Fruit fly (Drosophila melanogaster) whole organism, pupa: ENCODE results near the gene CG6592.

Source experiments
- CG10348 ChIP-seq: fragments of 200-800 bp; sonication (Bioruptor generic); IDR thresholded peaks from 2 replicates; pipeline ENCODE4 v1.3.6; 2022; ENCODE audit warnings: missing biosample characterization, missing genetic modification characterization
- CG12605 ChIP-seq: fragments of 200-800 bp; sonication (Bioruptor generic); IDR thresholded peaks from 2 replicates; pipeline ENCODE4 v1.3.6; 2022; ENCODE audit warnings: missing biosample characterization, missing genetic modification characterization
- CG13204 ChIP-seq: fragments of 200-800 bp; sonication (Bioruptor generic); optimal IDR thresholded peaks from 2 replicates; lab custom pipeline; 2018; ENCODE audit warnings: missing biosample characterization, mild to moderate bottlenecking, missing genetic modification characterization, moderate library complexity
- CG14655 ChIP-seq: fragments of 200-800 bp; sonication (Bioruptor generic); optimal IDR thresholded peaks from 3 replicates; lab custom pipeline; 2017; ENCODE audit warnings: mild to moderate bottlenecking, missing biosample characterization, missing genetic modification reagents, missing genetic modification characterization
- CG15710 ChIP-seq: fragments of 200-800 bp; sonication (Bioruptor generic); optimal IDR thresholded peaks from 2 replicates; lab custom pipeline; 2018; ENCODE audit warnings: missing biosample characterization, mild to moderate bottlenecking, missing genetic modification characterization, moderate library complexity
- CG17806 ChIP-seq: fragments of 200-800 bp; sonication (Bioruptor generic); optimal IDR thresholded peaks from 2 replicates; lab custom pipeline; 2018; ENCODE audit warnings: missing biosample characterization, mild to moderate bottlenecking, missing genetic modification characterization, moderate library complexity
- CG32121 ChIP-seq: fragments of 200-800 bp; sonication (Bioruptor generic); IDR thresholded peaks from 2 replicates; pipeline ENCODE4 v1.3.6; 2022; ENCODE audit warnings: missing biosample characterization, missing genetic modification characterization
- CG34367 ChIP-seq: fragments of 200-800 bp; sonication (Bioruptor generic); optimal IDR thresholded peaks from 2 replicates; lab custom pipeline; 2018; ENCODE audit warnings: missing biosample characterization, mild to moderate bottlenecking, missing genetic modification characterization
- CG4496 ChIP-seq: fragments of 200-800 bp; sonication (Bioruptor generic); IDR thresholded peaks from 3 replicates; pipeline ENCODE4 v1.3.6; 2022; ENCODE audit warnings: missing biosample characterization, missing genetic modification characterization
- CG8159 ChIP-seq: fragments of 200-800 bp; sonication (Bioruptor generic); optimal IDR thresholded peaks from 3 replicates; lab custom pipeline; 2018; ENCODE audit warnings: missing biosample characterization, mild to moderate bottlenecking, missing genetic modification characterization, moderate library complexity
- CG8301 ChIP-seq: fragments of 200-800 bp; sonication (Bioruptor generic); optimal IDR thresholded peaks from 2 replicates; lab custom pipeline; 2018; ENCODE audit warnings: missing biosample characterization, mild to moderate bottlenecking, missing genetic modification characterization
- CG9948 ChIP-seq: fragments of 200-800 bp; sonication (Bioruptor generic); optimal IDR thresholded peaks from 2 replicates; lab custom pipeline; 2018; ENCODE audit warnings: missing biosample characterization, mild to moderate bottlenecking, missing genetic modification characterization, moderate library complexity
- D1 ChIP-seq: fragments of 200-800 bp; sonication (Bioruptor generic); optimal IDR thresholded peaks from 2 replicates; lab custom pipeline; 2018; ENCODE audit warnings: missing biosample characterization, mild to moderate bottlenecking, missing genetic modification characterization, moderate library complexity
- EcR ChIP-seq: fragments of 200-800 bp; sonication (Bioruptor generic); optimal IDR thresholded peaks from 3 replicates; lab custom pipeline; 2019; ENCODE audit warnings: missing biosample characterization, missing genetic modification characterization, mild to moderate bottlenecking, moderate library complexity, missing genetic modification reagents
- Ets98B ChIP-seq: fragments of 200-800 bp; sonication (Bioruptor generic); IDR thresholded peaks from 2 replicates; pipeline ENCODE4 v1.3.6; 2022; ENCODE audit warnings: missing biosample characterization, missing genetic modification characterization
- Pif1A ChIP-seq: fragments of 200-800 bp; sonication (Bioruptor generic); optimal IDR thresholded peaks from 3 replicates; lab custom pipeline; 2016; ENCODE audit warnings: missing biosample characterization, missing genetic modification characterization
- Pif1B ChIP-seq: fragments of 200-800 bp; sonication (Bioruptor generic); optimal IDR thresholded peaks from 3 replicates; lab custom pipeline; 2016; ENCODE audit warnings: missing biosample characterization, missing genetic modification characterization
- Snoo ChIP-seq: fragments of 200-800 bp; sonication (Bioruptor generic); optimal IDR thresholded peaks from 3 replicates; lab custom pipeline; 2017; ENCODE audit warnings: missing biosample characterization, mild to moderate bottlenecking, missing genetic modification characterization, inconsistent platforms
- fd96Ca ChIP-seq: fragments of 200-800 bp; sonication (Bioruptor generic); IDR thresholded peaks from 3 replicates; pipeline ENCODE4 v1.3.6; 2022; ENCODE audit warnings: missing biosample characterization, missing genetic modification characterization
- gl ChIP-seq: fragments of 200-800 bp; sonication (Bioruptor generic); optimal IDR thresholded peaks from 2 replicates; lab custom pipeline; 2018; ENCODE audit warnings: missing biosample characterization, mild to moderate bottlenecking, missing genetic modification characterization
- rn ChIP-seq: fragments of 200-800 bp; sonication (Bioruptor generic); IDR thresholded peaks from 2 replicates; pipeline ENCODE4 v1.3.6; 2022; ENCODE audit warnings: missing biosample characterization, missing genetic modification characterization

The CG6592 gene

DNA sequence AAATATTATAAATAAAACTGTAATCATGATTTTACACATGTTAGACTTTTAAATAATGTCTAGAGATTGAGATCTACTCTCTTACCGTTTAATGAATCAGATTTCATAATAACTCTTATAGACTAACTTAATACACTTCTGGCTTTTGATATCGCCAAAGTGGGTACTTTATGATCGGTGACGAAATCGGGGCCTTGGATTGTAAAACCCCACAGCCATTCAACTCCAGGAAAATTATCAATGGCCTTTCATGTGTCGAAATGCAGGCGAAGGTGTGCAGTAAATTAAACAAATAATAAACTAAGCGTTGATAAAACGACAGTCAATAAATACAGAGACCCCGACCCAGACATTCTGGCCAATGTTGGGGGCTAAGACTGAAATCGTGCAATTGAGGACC, 23.3 kb upstream of the CG6592 start:
- TF ChIP-seq gl (no peak), Pif1A (GFP tag; lab: Kevin White, UChicago) (no peak), CG34367 (tag; lab: Kevin White, UChicago) (no peak), EcR (GFP tag; lab: Kevin White, UChicago) (no peak), CG8159 (tag; lab: Kevin White, UChicago) (no peak), CG15710 (tag; lab: Kevin White, UChicago) (no peak), Snoo (tag; lab: Kevin White, UChicago) (no peak), Ets98B (no peak), fd96Ca (GFP tag; lab: Robert Waterston, UW) (no peak), CG17806 (tag; lab: Kevin White, UChicago) (no peak), CG9948 (tag; lab: Kevin White, UChicago) (no peak), Pif1B (GFP tag; lab: Kevin White, UChicago) (no peak), rn (GFP tag; lab: Robert Waterston, UW) (no peak), CG8301 (tag; lab: Kevin White, UChicago) (no peak), CG10348 (GFP tag; lab: Robert Waterston, UW) (no peak), CG13204 (GFP tag; lab: Kevin White, UChicago) (no peak), CG4496 (GFP tag; lab: Robert Waterston, UW) (no peak), CG14655 (no peak), CG32121 (no peak)

DNA sequence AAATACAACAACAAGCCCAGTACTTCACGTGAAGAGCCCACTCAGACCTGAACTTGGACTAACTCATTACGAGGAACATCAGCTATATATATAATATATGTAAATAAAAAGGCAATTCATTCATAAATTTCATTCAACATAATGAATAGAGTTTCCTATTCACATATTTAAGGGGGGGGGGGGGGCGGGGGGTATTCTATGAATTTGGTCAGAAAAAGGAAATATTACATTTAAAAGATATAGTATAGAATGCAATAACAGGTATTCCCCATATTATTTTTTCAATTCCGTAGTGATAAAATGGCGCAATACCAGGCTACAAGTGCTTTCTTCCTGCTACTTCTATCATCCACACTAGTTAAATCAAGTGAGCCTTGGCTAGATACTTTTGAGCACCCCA, 22.6 kb upstream of the CG6592 start, which contains the start of gene CG6462:
TSS of gene CG6462 (plus strand) at position 301 of the 400 bp plus-strand sequence.
- TF ChIP-seq Ets98B (no peak), CG8159 (tag; lab: Kevin White, UChicago) (no peak), CG34367 (tag; lab: Kevin White, UChicago) (no peak), fd96Ca (GFP tag; lab: Robert Waterston, UW) (no peak), CG15710 (tag; lab: Kevin White, UChicago) (no peak)
- TF ChIP-seq, all 21 proteins: peak for 0

DNA sequence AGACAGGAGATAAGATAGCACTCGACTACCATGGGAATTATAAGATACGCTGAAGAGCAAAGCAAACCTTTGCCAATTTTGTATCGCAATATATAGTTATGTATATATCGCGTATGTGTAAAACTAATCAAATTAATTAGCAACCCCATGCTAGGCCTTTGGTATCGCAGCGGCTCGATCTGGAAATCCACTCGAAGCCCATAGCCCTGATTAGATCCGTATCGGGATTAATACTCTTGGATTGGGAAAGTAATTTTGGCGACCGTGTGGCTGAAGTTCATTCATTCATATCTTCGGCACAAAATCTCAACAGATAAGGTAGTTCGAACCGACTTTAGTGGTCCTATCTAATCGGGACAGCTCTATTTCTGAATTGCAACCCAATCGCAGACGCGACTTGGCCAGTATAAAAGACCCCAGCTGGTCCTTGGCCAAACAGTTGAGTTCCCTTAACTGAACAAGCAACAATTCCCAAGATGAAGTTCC, 20.7 kb upstream of the CG6592 start, which contains the start of gene Jon65Aiv:
TSS of gene Jon65Aiv (plus strand) at position 436 of the 486 bp plus-strand sequence.
- TF ChIP-seq rn (GFP tag; lab: Robert Waterston, UW) (no peak), Ets98B (no peak), Snoo (tag; lab: Kevin White, UChicago) (no peak), CG10348 (GFP tag; lab: Robert Waterston, UW) (no peak), CG17806 (tag; lab: Kevin White, UChicago) (no peak)
- TF ChIP-seq, all 21 proteins: peak for 0

DNA sequence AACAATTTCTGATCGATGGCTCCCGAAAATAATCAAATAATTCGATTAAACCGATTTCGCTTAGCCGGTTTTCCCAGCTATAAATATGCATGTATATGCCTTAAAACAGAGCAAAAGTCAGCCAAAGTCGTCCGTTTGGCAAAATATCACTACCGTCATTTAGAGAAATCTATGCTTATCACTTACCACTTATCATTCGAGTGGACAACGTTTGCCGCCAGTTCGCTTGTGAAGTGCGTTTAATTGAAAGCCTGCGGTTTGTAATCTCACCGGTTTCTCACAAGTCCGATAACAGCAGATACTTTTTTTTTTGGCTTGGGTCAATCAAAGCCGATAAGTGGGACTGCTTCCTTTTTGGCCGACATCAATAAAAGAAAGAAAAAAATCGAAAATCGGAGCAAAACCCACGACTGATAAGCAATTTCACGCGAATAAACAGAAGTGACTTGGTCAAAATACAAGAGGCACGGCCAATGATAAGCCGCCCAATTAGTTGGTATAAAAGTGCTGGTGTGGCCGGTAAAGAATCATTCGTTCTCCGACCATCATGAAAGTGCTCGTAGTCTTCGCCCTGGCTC, 9.1 kb upstream of the CG6592 start, which contains the start of gene Jon65Aiii:
TSS of gene Jon65Aiii (plus strand) at position 528 of the 578 bp plus-strand sequence.
- TF ChIP-seq CG15710 (tag; lab: Kevin White, UChicago) (no peak), Snoo (tag; lab: Kevin White, UChicago) (no peak), Pif1B (GFP tag; lab: Kevin White, UChicago) (no peak), rn (GFP tag; lab: Robert Waterston, UW) (no peak), CG13204 (GFP tag; lab: Kevin White, UChicago) (no peak), CG14655 (no peak), gl (no peak), CG34367 (tag; lab: Kevin White, UChicago) (no peak), CG9948 (tag; lab: Kevin White, UChicago) (no peak), EcR (GFP tag; lab: Kevin White, UChicago) (no peak), Ets98B (no peak), CG4496 (GFP tag; lab: Robert Waterston, UW) (no peak), CG32121 (no peak)

DNA sequence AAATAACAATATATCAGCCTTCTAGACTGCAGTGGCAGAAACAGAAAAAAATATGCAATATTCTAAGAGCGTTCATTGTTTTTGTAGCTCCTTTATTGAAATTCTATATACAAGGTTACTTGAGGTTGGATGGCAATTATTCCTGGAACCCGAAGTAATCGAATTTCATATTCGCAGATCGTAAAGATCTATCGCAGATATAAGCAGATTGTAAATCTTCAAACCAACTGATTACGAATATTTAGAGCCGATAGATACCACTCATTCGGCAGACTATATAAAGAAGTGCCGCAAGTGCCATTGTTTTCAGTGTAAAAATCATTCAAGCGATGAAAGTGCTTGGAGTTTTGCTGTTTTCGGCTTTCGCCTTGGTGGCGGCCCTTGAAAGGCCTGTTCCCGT, 7.4 kb upstream of the CG6592 start, which contains the start of gene Jon65Aii:
TSS of gene Jon65Aii (plus strand) at position 301 of the 400 bp plus-strand sequence.
- TF ChIP-seq CG10348 (GFP tag; lab: Robert Waterston, UW) (no peak), Snoo (tag; lab: Kevin White, UChicago) (no peak), CG8301 (tag; lab: Kevin White, UChicago) (no peak), CG13204 (GFP tag; lab: Kevin White, UChicago) (no peak), CG15710 (tag; lab: Kevin White, UChicago) (no peak), CG9948 (tag; lab: Kevin White, UChicago) (no peak), Pif1A (GFP tag; lab: Kevin White, UChicago) (no peak), gl (no peak), D1 (tag; lab: Kevin White, UChicago) (no peak), CG14655 (no peak), EcR (GFP tag; lab: Kevin White, UChicago) (no peak), CG4496 (GFP tag; lab: Robert Waterston, UW) (no peak), Pif1B (GFP tag; lab: Kevin White, UChicago) (no peak), CG17806 (tag; lab: Kevin White, UChicago) (no peak), CG32121 (no peak)

DNA sequence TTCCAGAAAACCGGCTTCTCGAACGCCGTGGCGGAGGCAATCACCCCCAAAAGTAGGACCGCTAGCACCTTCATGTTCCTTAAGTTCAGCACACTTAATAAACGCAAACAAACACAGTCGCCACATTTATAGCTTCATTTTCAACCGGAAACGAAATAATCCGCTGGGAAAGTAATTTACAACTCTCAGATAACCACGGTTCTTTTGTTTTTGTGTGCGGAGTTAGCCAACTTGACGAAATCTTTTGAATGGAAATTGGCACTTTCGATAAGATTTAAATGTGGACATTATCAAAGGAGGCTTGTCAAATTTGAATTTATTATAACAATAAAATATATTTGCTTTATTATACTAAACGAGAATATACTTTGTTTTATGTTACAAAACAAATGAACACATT, 5.1 kb upstream of the CG6592 start, which contains the start of gene Jon65Ai:
TSS of gene Jon65Ai (minus strand) at position 101 of the 400 bp plus-strand sequence.
- no peak for TF ChIP-seq CG12605 (GFP tag; lab: Robert Waterston, UW)
- TF ChIP-seq Pif1A (GFP tag; lab: Kevin White, UChicago): no peak
- TF ChIP-seq CG14655: no peak
- TF ChIP-seq fd96Ca (GFP tag; lab: Robert Waterston, UW): no peak
- TF ChIP-seq gl: no peak
- TF ChIP-seq EcR (GFP tag; lab: Kevin White, UChicago): no peak
- no peak for TF ChIP-seq CG15710 (tag; lab: Kevin White, UChicago)
- no peak for TF ChIP-seq CG4496 (GFP tag; lab: Robert Waterston, UW)
- TF ChIP-seq Ets98B: no peak
- no peak for TF ChIP-seq rn (GFP tag; lab: Robert Waterston, UW)
